Worm (Caenorhabditis elegans) whole organism, early embryonic: Measurements from ENCODE around the gene sdz-11.

Source experiments
- B0310.2 ChIP-seq: sonication (generic microtip); optimal IDR thresholded peaks from 2 replicates; lab custom pipeline; 2016; ENCODE audit warnings: mild to moderate bottlenecking, missing genetic modification characterization, missing compliant biosample characterization
- F13C5.2 ChIP-seq: sonication (generic microtip); optimal IDR thresholded peaks from 2 replicates; lab custom pipeline; 2017; ENCODE audit warnings: mild to moderate bottlenecking, missing genetic modification characterization, inconsistent platforms, missing compliant biosample characterization
- aly-1 ChIP-seq: sonication (generic microtip); optimal IDR thresholded peaks from 2 replicates; lab custom pipeline; 2016; ENCODE audit warnings: missing genetic modification characterization, missing compliant biosample characterization
- ama-1 ChIP-seq: fragments of 150-350 bp; optimal IDR thresholded peaks from 2 replicates; lab custom pipeline; 2014
- ceh-13 ChIP-seq: fragments of 200-800 bp; sonication (Bioruptor generic); optimal IDR thresholded peaks from 2 replicates; lab custom pipeline; 2018; ENCODE audit warnings: mild to moderate bottlenecking, missing genetic modification characterization, missing compliant biosample characterization
- ceh-36 ChIP-seq: sonication (generic microtip); optimal IDR thresholded peaks from 2 replicates; lab custom pipeline; 2016; ENCODE audit warnings: missing genetic modification characterization, inconsistent platforms, missing compliant biosample characterization
- ets-7 ChIP-seq: sonication (generic microtip); optimal IDR thresholded peaks from 2 replicates; lab custom pipeline; 2016; ENCODE audit warnings: missing genotype, missing genetic modification characterization, missing compliant biosample characterization
- flt-1 ChIP-seq: fragments of 200-800 bp; sonication (Bioruptor generic); IDR thresholded peaks from 2 replicates; pipeline ENCODE4 v1.3.6; 2022; ENCODE audit warnings: missing genetic modification characterization, missing compliant biosample characterization
- hmbx-1 ChIP-seq: sonication (generic microtip); optimal IDR thresholded peaks from 2 replicates; lab custom pipeline; 2016; ENCODE audit warnings: mild to moderate bottlenecking, missing genetic modification characterization, missing compliant biosample characterization
- pes-1 ChIP-seq: fragments of 200-800 bp; sonication (Bioruptor generic); IDR thresholded peaks from 2 replicates; pipeline ENCODE4 v1.3.6; 2022; ENCODE audit warnings: missing genetic modification reagents, missing genetic modification characterization, missing compliant biosample characterization
- sea-1 ChIP-seq: fragments of 200-800 bp; sonication (Bioruptor generic); conservative IDR thresholded peaks from 2 replicates; pipeline ENCODE4 v1.3.6; 2022; ENCODE audit warnings: missing genetic modification characterization, missing compliant biosample characterization
- tra-4 ChIP-seq: sonication (generic microtip); optimal IDR thresholded peaks from 2 replicates; lab custom pipeline; 2017; ENCODE audit warnings: missing genetic modification characterization, missing compliant biosample characterization

- TF ChIP-seq ceh-36 (no peak), ama-1 (lab: Kevin White, UChicago) (no peak), aly-1 (tag; lab: Kevin White, UChicago) (no peak), F13C5.2 (no peak), pes-1 (GFP tag; lab: Robert Waterston, UW) (no peak), sea-1 (GFP tag; lab: Robert Waterston, UW) (no peak), ets-7 (no peak), ceh-13 (no peak), flt-1 (GFP tag; lab: Robert Waterston, UW) (no peak), B0310.2 (no peak), hmbx-1 (tag; lab: Kevin White, UChicago) (no peak), tra-4 (no peak)
These were observed 35.6 kb downstream of the sdz-11 start, which contains the start of gene srh-99 for ce11 chrII:3716455-3716854.
